Worm (Caenorhabditis elegans) whole organism, L4/young adult: ENCODE measurements around the gene unc-105.

Experiments used
- W03F9.2 ChIP-seq: fragments of 150-350 bp; optimal IDR thresholded peaks from 2 replicates; lab custom pipeline; 2014; ENCODE audit warnings: missing biosample characterization, missing genetic modification characterization
- dao-5 ChIP-seq: sonication (generic microtip); optimal IDR thresholded peaks from 2 replicates; lab custom pipeline; 2016; ENCODE audit warnings: missing genotype, missing genetic modification characterization, moderate library complexity, missing compliant biosample characterization

- no peak for TF ChIP-seq dao-5 (tag; lab: Kevin White, UChicago)
- TF ChIP-seq W03F9.2 (tag; lab: Kevin White, UChicago): no peak
Observed at ce11 chrII:8170374-8170773, 54.1 kb downstream of the unc-105 start, which contains the start of gene T05C12.11.
